Worm (Caenorhabditis elegans) whole organism, L4 larva: ENCODE data around the gene ZK180.7.

ENCODE experiments used
- D1046.2 ChIP-seq: fragments of 200-800 bp; sonication (Bioruptor generic); IDR thresholded peaks from 2 replicates; pipeline ENCODE4 v1.3.6; 2022; ENCODE audit warnings: missing genetic modification characterization, missing compliant biosample characterization
- F10B5.3 ChIP-seq: sonication (generic microtip); optimal IDR thresholded peaks from 2 replicates; lab custom pipeline; 2016; ENCODE audit warnings: mild to moderate bottlenecking, missing genetic modification characterization, missing compliant biosample characterization
- T26A8.4 ChIP-seq: fragments of 200-800 bp; sonication (Bioruptor generic); IDR thresholded peaks from 2 replicates; pipeline ENCODE4 v1.3.6; 2022; ENCODE audit warnings: missing genetic modification characterization, missing compliant biosample characterization
- aly-2 ChIP-seq: sonication (generic microtip); optimal IDR thresholded peaks from 2 replicates; lab custom pipeline; 2018; ENCODE audit warnings: missing biosample characterization, missing genetic modification characterization
- ama-1 ChIP-seq: fragments of 150-350 bp; optimal IDR thresholded peaks from 2 replicates; lab custom pipeline; 2014; ENCODE audit warnings: inconsistent platforms, mixed read lengths
- arid-1 ChIP-seq: fragments of 200-800 bp; sonication (Bioruptor generic); conservative IDR thresholded peaks from 2 replicates; pipeline ENCODE4 v1.3.6; 2022; ENCODE audit warnings: missing genetic modification reagents, missing genetic modification characterization, missing compliant biosample characterization
- ceh-20 ChIP-seq: fragments of 200-800 bp; sonication (Bioruptor generic); IDR thresholded peaks from 2 replicates; pipeline ENCODE4 v1.3.6; 2022; ENCODE audit warnings: missing genetic modification reagents, missing genetic modification characterization, missing compliant biosample characterization
- ceh-28 ChIP-seq: fragments of 150-350 bp; optimal IDR thresholded peaks from 2 replicates; lab custom pipeline; 2014; ENCODE audit warnings: missing biosample characterization, missing genetic modification reagents, missing genetic modification characterization
- ceh-32 ChIP-seq: sonication (generic microtip); optimal IDR thresholded peaks from 2 replicates; lab custom pipeline; 2016; ENCODE audit warnings: mild to moderate bottlenecking, missing genetic modification characterization, missing compliant biosample characterization; ENCODE audit not compliant: poor library complexity
- ctbp-1 ChIP-seq: fragments of 200-800 bp; sonication (Bioruptor generic); IDR thresholded peaks from 2 replicates; pipeline ENCODE4 v1.3.6; 2022; ENCODE audit warnings: missing genetic modification reagents, missing genetic modification characterization, missing compliant biosample characterization
- dmd-6 ChIP-seq: fragments of 200-800 bp; sonication (Bioruptor generic); IDR thresholded peaks from 2 replicates; pipeline ENCODE4 v1.3.6; 2022; ENCODE audit warnings: missing genetic modification reagents, missing genetic modification characterization, missing compliant biosample characterization
- dve-1 ChIP-seq: sonication (generic microtip); optimal IDR thresholded peaks from 2 replicates; lab custom pipeline; 2017; ENCODE audit warnings: antibody characterized with exemption, mild to moderate bottlenecking, missing genetic modification characterization, missing compliant biosample characterization; ENCODE audit not compliant: insufficient read depth
- egl-43 ChIP-seq: fragments of 200-800 bp; sonication (Bioruptor generic); IDR thresholded peaks from 2 replicates; pipeline ENCODE4 v1.3.6; 2022; ENCODE audit warnings: missing genetic modification reagents, missing genetic modification characterization, missing compliant biosample characterization
- hif-1 ChIP-seq, 2 experiments: sonication (generic microtip); optimal IDR thresholded peaks; 2 replicates each; lab custom pipeline; 2016 to 2017; ENCODE audit warnings: missing compliant biosample characterization in 2 of 2, missing genetic modification characterization in 2 of 2, missing genetic modification reagents in 2 of 2, missing genotype in 2 of 2, mild to moderate bottlenecking in 1 of 2
- hlh-11 ChIP-seq: fragments of 200-800 bp; sonication (Bioruptor generic); optimal IDR thresholded peaks from 2 replicates; lab custom pipeline; 2018; ENCODE audit warnings: mild to moderate bottlenecking, missing genetic modification characterization, missing compliant biosample characterization
- hmg-1.1 ChIP-seq: fragments of 200-800 bp; sonication (Bioruptor generic); IDR thresholded peaks from 2 replicates; pipeline ENCODE4 v1.3.6; 2022; ENCODE audit warnings: missing genetic modification reagents, missing genetic modification characterization, missing compliant biosample characterization
- lim-7 ChIP-seq: fragments of 200-800 bp; sonication (Bioruptor generic); IDR thresholded peaks from 2 replicates; pipeline ENCODE4 v1.3.6; 2022; ENCODE audit warnings: missing genetic modification characterization, missing compliant biosample characterization
- lin-39 ChIP-seq: fragments of 150-350 bp; optimal IDR thresholded peaks from 2 replicates; lab custom pipeline; 2014; ENCODE audit warnings: missing biosample characterization, missing genetic modification reagents, missing genetic modification characterization
- lir-3 ChIP-seq: sonication (generic microtip); optimal IDR thresholded peaks from 2 replicates; lab custom pipeline; 2016; ENCODE audit warnings: mild to moderate bottlenecking, missing genetic modification characterization, missing compliant biosample characterization
- madf-5 ChIP-seq, 2 experiments: fragments of 200-800 bp; sonication (Bioruptor generic); IDR thresholded peaks; 2 replicates each; pipeline ENCODE4 v1.3.6; 2022; ENCODE audit warnings: missing compliant biosample characterization in 2 of 2, missing genetic modification characterization in 2 of 2
- madf-9 ChIP-seq: fragments of 200-800 bp; sonication (Bioruptor generic); conservative IDR thresholded peaks from 2 replicates; pipeline ENCODE4 v1.3.6; 2022; ENCODE audit warnings: missing genetic modification reagents, missing genetic modification characterization, missing compliant biosample characterization
- mes-2 ChIP-seq: sonication (generic microtip); optimal IDR thresholded peaks from 2 replicates; lab custom pipeline; 2016; ENCODE audit warnings: missing genotype, mild to moderate bottlenecking, missing genetic modification characterization, missing compliant biosample characterization; ENCODE audit not compliant: poor library complexity, severe bottlenecking
- mxl-2 ChIP-seq: fragments of 200-800 bp; sonication (Bioruptor generic); conservative IDR thresholded peaks from 2 replicates; pipeline ENCODE4 v1.3.6; 2022; ENCODE audit warnings: missing genetic modification reagents, missing genetic modification characterization, missing compliant biosample characterization
- mxl-3 ChIP-seq: fragments of 200-800 bp; sonication (Bioruptor generic); optimal IDR thresholded peaks from 2 replicates; lab custom pipeline; 2018; ENCODE audit warnings: mild to moderate bottlenecking, missing genetic modification characterization, missing compliant biosample characterization
- nhr-111 ChIP-seq: fragments of 200-800 bp; sonication (Bioruptor generic); optimal IDR thresholded peaks from 2 replicates; lab custom pipeline; 2018; ENCODE audit warnings: mild to moderate bottlenecking, missing genetic modification characterization, missing compliant biosample characterization
- nhr-28 ChIP-seq: fragments of 150-350 bp; optimal IDR thresholded peaks from 2 replicates; lab custom pipeline; 2014; ENCODE audit warnings: missing biosample characterization, missing genetic modification characterization
- nhr-76 ChIP-seq: fragments of 150-350 bp; optimal IDR thresholded peaks from 2 replicates; lab custom pipeline; 2014; ENCODE audit warnings: missing biosample characterization, missing genetic modification characterization
- php-3 ChIP-seq: fragments of 200-800 bp; sonication (Bioruptor generic); IDR thresholded peaks from 2 replicates; pipeline ENCODE4 v1.3.6; 2022; ENCODE audit warnings: missing genetic modification reagents, missing genetic modification characterization, missing compliant biosample characterization
- pqm-1 ChIP-seq: sonication (generic microtip); optimal IDR thresholded peaks from 2 replicates; lab custom pipeline; 2017; ENCODE audit warnings: missing biosample characterization, missing genetic modification characterization
- set-16 ChIP-seq: fragments of 200-800 bp; sonication (Bioruptor generic); IDR thresholded peaks from 2 replicates; pipeline ENCODE4 v1.3.6; 2022; ENCODE audit warnings: missing genetic modification reagents, missing genetic modification characterization, missing compliant biosample characterization
- spr-3 ChIP-seq: fragments of 200-800 bp; sonication (Bioruptor generic); optimal IDR thresholded peaks from 2 replicates; lab custom pipeline; 2018; ENCODE audit warnings: mild to moderate bottlenecking, missing genetic modification characterization, missing compliant biosample characterization
- tra-1 ChIP-seq: fragments of 200-800 bp; sonication (Bioruptor generic); IDR thresholded peaks from 2 replicates; pipeline ENCODE4 v1.3.6; 2022; ENCODE audit warnings: missing genetic modification reagents, missing genetic modification characterization, missing compliant biosample characterization
- unc-62 ChIP-seq, 3 experiments: fragments of 150-350 bp in 1 of 3; sonication (generic microtip); optimal IDR thresholded peaks in 2 of 3; peaks in 1 of 3; 1 replicate in 1 of 3; 2 replicates in 2 of 3; lab custom pipeline; 2014 to 2017; ENCODE audit warnings: missing biosample characterization in 3 of 3, missing genetic modification characterization in 3 of 3, missing genetic modification reagents in 3 of 3, missing genotype in 1 of 3
- zag-1 ChIP-seq: fragments of 150-350 bp; optimal IDR thresholded peaks from 2 replicates; lab custom pipeline; 2014; ENCODE audit warnings: missing biosample characterization, missing genetic modification characterization
- zip-11 ChIP-seq: fragments of 200-800 bp; sonication (Bioruptor generic); IDR thresholded peaks from 2 replicates; pipeline ENCODE4 v1.3.6; 2022; ENCODE audit warnings: missing genetic modification characterization, missing compliant biosample characterization

The ZK180.7 gene

ce11 chrIV:4523461-4523860 is 33.1 kb downstream of the ZK180.7 start:
- no peak for TF ChIP-seq mxl-2 (GFP tag; lab: Robert Waterston, UW)
- TF ChIP-seq nhr-111 = no peak
- no peak for TF ChIP-seq ceh-28 (tag; lab: Kevin White, UChicago)
- TF ChIP-seq mes-2 = no peak
- peak; percentile 68 for TF ChIP-seq set-16
- 0 out of 2 replicates have a peak, but pooled peaks have one; percentile 11 for TF ChIP-seq egl-43 (GFP tag; lab: Robert Waterston, UW)
- TF ChIP-seq ceh-20 (GFP tag; lab: Robert Waterston, UW) = no peak
- TF ChIP-seq T26A8.4 (GFP tag; lab: Robert Waterston, UW) = peak; percentile 47; the same call in 1 of the 2 replicates

- peak; percentile 20 for TF ChIP-seq mxl-3
- no peak for TF ChIP-seq lim-7 (GFP tag; lab: Robert Waterston, UW)
- peak; percentile 29 for TF ChIP-seq hlh-11
- TF ChIP-seq hmg-1.1 (GFP tag; lab: Robert Waterston, UW) = 0 out of 2 replicates have a peak, but pooled peaks have one; percentile 24
- peak; percentile 13; the same call in 1 of the 2 replicates for TF ChIP-seq set-16
These were observed 34.6 kb downstream of the ZK180.7 start, which contains the start of gene ZK180.6 for ce11 chrIV:4524943-4525342. ZK180.6 (minus strand) TSS chrIV:4525043.

ce11 chrIV:4526028-4526427 is 35.7 kb downstream of the ZK180.7 start:
- TF ChIP-seq mxl-3 (peak; percentile 36), hlh-11 (peak; percentile 31), nhr-28 (tag; lab: Kevin White, UChicago) (peak; percentile 31), dve-1 (tag; lab: Kevin White, UChicago) (no peak), ceh-32 (tag; lab: Kevin White, UChicago) (no peak), spr-3 (no peak)

ce11 chrIV:4526724-4527123 is 36.4 kb downstream of the ZK180.7 start:
- TF ChIP-seq nhr-111 (no peak), aly-2 (tag; lab: Kevin White, UChicago) (no peak), unc-62 (GFP tag; optimal IDR thresholded peaks at IDR 0.05 in 1 of 2; lab: Kevin White, UChicago) (peak in 1 of 2 experiments; percentile 29), unc-62 (tag; optimal IDR thresholded peaks at IDR 0.05; lab: Kevin White, UChicago) (no peak)

ce11 chrIV:4530170-4530569 is 39.8 kb downstream of the ZK180.7 start, which contains the start of gene ZK185.3:
ZK185.3 (minus strand) TSS chrIV:4530432.
- TF ChIP-seq php-3 (0 out of 2 replicates have a peak, but pooled peaks have one; percentile 38), zip-11 (no peak), arid-1 (GFP tag; lab: Robert Waterston, UW) (no peak), ctbp-1 (GFP tag; lab: Robert Waterston, UW) (no peak), dmd-6 (GFP tag; lab: Robert Waterston, UW) (peak; percentile 78), nhr-28 (tag; lab: Kevin White, UChicago) (peak; percentile 82), pqm-1 (tag; lab: Kevin White, UChicago) (peak; percentile 94), F10B5.3 (no peak), tra-1 (no peak), hif-1 (tag; optimal IDR thresholded peaks at IDR 0.05; lab: Kevin White, UChicago) (no peak), madf-5 (GFP tag; IDR thresholded peaks at IDR 0.05; lab: Robert Waterston, UW) (no peak), unc-62 (GFP tag; optimal IDR thresholded peaks at IDR 0.05 in 1 of 2; lab: Kevin White, UChicago) (peak in 1 of 2 experiments; percentile 84), unc-62 (tag; optimal IDR thresholded peaks at IDR 0.05; lab: Kevin White, UChicago) (no peak), lir-3 (tag; lab: Kevin White, UChicago) (no peak), madf-9 (no peak), hlh-11 (peak; percentile 52), lin-39 (tag; lab: Kevin White, UChicago) (no peak), nhr-76 (no peak), D1046.2 (GFP tag; lab: Robert Waterston, UW) (no peak), zag-1 (tag; lab: Kevin White, UChicago) (no peak), ama-1 (lab: Kevin White, UChicago) (no peak)
